Fruit fly (Drosophila melanogaster) whole organism, embryonic: ENCODE results near the gene dock.
A peak's percentile ranks its signal among the peaks of the same experiment; 100 is the strongest.

ENCODE experiments used
- ATbp ChIP-seq: fragments of 200-800 bp; sonication (Bioruptor generic); optimal IDR thresholded peaks from 2 replicates; lab custom pipeline; 2017; ENCODE audit warnings: missing biosample characterization, mild to moderate bottlenecking, missing genetic modification characterization, missing genetic modification reagents
- Antp ChIP-seq: fragments of 200-800 bp; sonication (Bioruptor generic); optimal IDR thresholded peaks from 3 replicates; lab custom pipeline; 2016; ENCODE audit warnings: missing biosample characterization, missing genetic modification characterization
- Atf6 ChIP-seq: fragments of 200-800 bp; sonication (Bioruptor generic); IDR thresholded peaks from 2 replicates; pipeline ENCODE4 v1.3.6; 2022; ENCODE audit warnings: missing biosample characterization, missing genetic modification characterization
- Bdp1 ChIP-seq: fragments of 200-800 bp; sonication (Bioruptor generic); optimal IDR thresholded peaks from 3 replicates; lab custom pipeline; 2016; ENCODE audit warnings: missing biosample characterization, missing genetic modification characterization
- CG14441 ChIP-seq: fragments of 200-800 bp; sonication (Bioruptor generic); IDR thresholded peaks from 2 replicates; pipeline ENCODE4 v1.3.6; 2022; ENCODE audit warnings: missing biosample characterization, missing genetic modification characterization
- CG15269 ChIP-seq: fragments of 200-800 bp; sonication (Bioruptor generic); optimal IDR thresholded peaks from 2 replicates; lab custom pipeline; 2018; ENCODE audit warnings: missing biosample characterization, mild to moderate bottlenecking, missing genetic modification characterization, moderate library complexity
- CG1603 ChIP-seq: fragments of 200-800 bp; sonication (Bioruptor generic); optimal IDR thresholded peaks from 2 replicates; lab custom pipeline; 2019; ENCODE audit warnings: missing biosample characterization, mild to moderate bottlenecking, missing genetic modification characterization, moderate library complexity
- CG1647 ChIP-seq: fragments of 200-800 bp; sonication (Bioruptor generic); optimal IDR thresholded peaks from 3 replicates; lab custom pipeline; 2016; ENCODE audit warnings: missing biosample characterization, missing genetic modification characterization
- CG16813 ChIP-seq: fragments of 200-800 bp; sonication (Bioruptor generic); IDR thresholded peaks from 3 replicates; pipeline ENCODE4 v1.3.6; 2022; ENCODE audit warnings: missing biosample characterization, missing genetic modification characterization; ENCODE audit not compliant: partially characterized antibody
- CG17186 ChIP-seq: fragments of 200-800 bp; sonication (Bioruptor generic); optimal IDR thresholded peaks from 3 replicates; lab custom pipeline; 2017; ENCODE audit warnings: missing biosample characterization, missing genetic modification reagents, missing genetic modification characterization
- CG18599 ChIP-seq: fragments of 200-800 bp; sonication (Bioruptor generic); optimal IDR thresholded peaks from 3 replicates; lab custom pipeline; 2017; ENCODE audit warnings: missing biosample characterization, missing genetic modification characterization, mild to moderate bottlenecking, moderate library complexity, missing genetic modification reagents
- CG2202 ChIP-seq: fragments of 200-800 bp; sonication (Bioruptor generic); optimal IDR thresholded peaks from 2 replicates; lab custom pipeline; 2018; ENCODE audit warnings: missing biosample characterization, mild to moderate bottlenecking, missing genetic modification characterization
- CG32772 ChIP-seq: fragments of 200-800 bp; sonication (Bioruptor generic); IDR thresholded peaks from 2 replicates; pipeline ENCODE4 v1.3.6; 2022; ENCODE audit warnings: missing biosample characterization, missing genetic modification characterization
- CG3847 ChIP-seq: fragments of 200-800 bp; sonication (Bioruptor generic); IDR thresholded peaks from 2 replicates; pipeline ENCODE4 v1.3.6; 2022; ENCODE audit warnings: missing biosample characterization, missing genetic modification characterization
- CG7786 ChIP-seq: fragments of 200-800 bp; sonication (Bioruptor generic); optimal IDR thresholded peaks from 2 replicates; lab custom pipeline; 2016; ENCODE audit warnings: missing biosample characterization, missing genetic modification characterization
- CG7839 ChIP-seq: fragments of 200-800 bp; sonication (Bioruptor generic); optimal IDR thresholded peaks from 3 replicates; lab custom pipeline; 2018; ENCODE audit warnings: missing biosample characterization, mild to moderate bottlenecking, missing genetic modification characterization, moderate library complexity
- CHES-1-like ChIP-seq: fragments of 200-800 bp; sonication (Bioruptor generic); optimal IDR thresholded peaks from 2 replicates; lab custom pipeline; 2016; ENCODE audit warnings: missing biosample characterization, missing genetic modification characterization
- Drgx ChIP-seq: fragments of 200-800 bp; sonication (Bioruptor generic); IDR thresholded peaks from 2 replicates; pipeline ENCODE4 v1.3.6; 2022; ENCODE audit warnings: missing biosample characterization, missing genetic modification characterization
- Gsc ChIP-seq: fragments of 200-800 bp; sonication (Bioruptor generic); IDR thresholded peaks from 2 replicates; pipeline ENCODE4 v1.3.6; 2022; ENCODE audit warnings: missing biosample characterization, missing genetic modification characterization
- HmgD ChIP-seq: fragments of 200-800 bp; sonication (Bioruptor generic); optimal IDR thresholded peaks from 3 replicates; lab custom pipeline; 2016; ENCODE audit warnings: missing biosample characterization, missing genetic modification characterization
- Med ChIP-seq: fragments of 200-800 bp; sonication (Bioruptor generic); peaks from one replicate; lab custom pipeline; 2016; ENCODE audit warnings: missing biosample characterization, missing genetic modification characterization, mild to moderate bottlenecking, inconsistent platforms, moderate library complexity
- Mes4 ChIP-seq: fragments of 200-800 bp; sonication (Bioruptor generic); optimal IDR thresholded peaks from 2 replicates; lab custom pipeline; 2016; ENCODE audit warnings: missing biosample characterization, missing genetic modification characterization
- Neu2 ChIP-seq: fragments of 200-800 bp; sonication (Bioruptor generic); optimal IDR thresholded peaks from 3 replicates; lab custom pipeline; 2016; ENCODE audit warnings: missing biosample characterization, missing genetic modification characterization, borderline replicate concordance
- Optix ChIP-seq: fragments of 200-800 bp; sonication (Bioruptor generic); IDR thresholded peaks from 3 replicates; pipeline ENCODE4 v1.3.6; 2022; ENCODE audit warnings: missing biosample characterization, missing genetic modification characterization
- Pdp1 ChIP-seq, 2 experiments: fragments of 200-800 bp; sonication (Bioruptor generic); optimal IDR thresholded peaks; 3 replicates each; lab custom pipeline; 2016; ENCODE audit warnings: missing biosample characterization in 2 of 2, missing genetic modification characterization in 2 of 2, mild to moderate bottlenecking in 1 of 2, moderate library complexity in 1 of 2
- cas ChIP-seq: fragments of 200-800 bp; sonication (Bioruptor generic); IDR thresholded peaks from 2 replicates; pipeline ENCODE4 v1.3.6; 2022; ENCODE audit warnings: missing biosample characterization, missing genetic modification characterization
- chif ChIP-seq, 2 experiments: fragments of 200-800 bp; sonication (Bioruptor generic); optimal IDR thresholded peaks; 3 replicates each; lab custom pipeline; 2016; ENCODE audit warnings: missing biosample characterization in 2 of 2, missing genetic modification characterization in 2 of 2
- dysf ChIP-seq: fragments of 200-800 bp; sonication (Bioruptor generic); IDR thresholded peaks from 3 replicates; pipeline ENCODE4 v1.3.6; 2022; ENCODE audit warnings: missing biosample characterization, missing genetic modification characterization
- exex ChIP-seq: fragments of 200-800 bp; sonication (Bioruptor generic); optimal IDR thresholded peaks from 4 replicates; lab custom pipeline; 2018; ENCODE audit warnings: missing biosample characterization, mild to moderate bottlenecking, missing genetic modification characterization, moderate library complexity
- ftz-f1 ChIP-seq: fragments of 200-800 bp; sonication (Bioruptor generic); optimal IDR thresholded peaks from 2 replicates; lab custom pipeline; 2016; ENCODE audit warnings: missing biosample characterization, missing genetic modification characterization
- grn ChIP-seq: fragments of 200-800 bp; sonication (Bioruptor generic); optimal IDR thresholded peaks from 3 replicates; lab custom pipeline; 2017; ENCODE audit warnings: missing biosample characterization, missing genetic modification characterization
- jigr1 ChIP-seq: fragments of 200-800 bp; sonication (Bioruptor generic); IDR thresholded peaks from 3 replicates; pipeline ENCODE4 v1.3.6; 2022; ENCODE audit warnings: missing biosample characterization, missing genetic modification characterization
- kay ChIP-seq: fragments of 200-800 bp; sonication (Bioruptor generic); optimal IDR thresholded peaks from 2 replicates; lab custom pipeline; 2016; ENCODE audit warnings: missing biosample characterization, missing genetic modification characterization
- mirr ChIP-seq: fragments of 200-800 bp; sonication (Bioruptor generic); optimal IDR thresholded peaks from 3 replicates; lab custom pipeline; 2018; ENCODE audit warnings: missing biosample characterization, mild to moderate bottlenecking, missing genetic modification characterization
- slbo ChIP-seq: fragments of 200-800 bp; sonication (Bioruptor generic); IDR thresholded peaks from 2 replicates; pipeline ENCODE4 v1.3.6; 2022; ENCODE audit warnings: missing biosample characterization, missing genetic modification characterization
- sna ChIP-seq: fragments of 200-800 bp; sonication (Bioruptor generic); IDR thresholded peaks from 2 replicates; pipeline ENCODE4 v1.3.6; 2022; ENCODE audit warnings: missing biosample characterization, missing genetic modification characterization; ENCODE audit not compliant: partially characterized antibody
- stc ChIP-seq: fragments of 200-800 bp; sonication (Bioruptor generic); IDR thresholded peaks from 2 replicates; pipeline ENCODE4 v1.3.6; 2022; ENCODE audit warnings: missing biosample characterization, missing genetic modification characterization
- sug ChIP-seq: fragments of 200-800 bp; optimal IDR thresholded peaks from 2 replicates; lab custom pipeline; 2019; ENCODE audit warnings: missing biosample characterization, mild to moderate bottlenecking, missing genetic modification characterization, moderate library complexity
- tup ChIP-seq: fragments of 200-800 bp; sonication (Bioruptor generic); optimal IDR thresholded peaks from 2 replicates; lab custom pipeline; 2016; ENCODE audit warnings: missing biosample characterization, mild to moderate bottlenecking, missing genetic modification characterization, moderate library complexity
- unc-4 ChIP-seq: fragments of 200-800 bp; sonication (Bioruptor generic); IDR thresholded peaks from 2 replicates; pipeline ENCODE4 v1.3.6; 2022; ENCODE audit warnings: missing biosample characterization, missing genetic modification characterization; ENCODE audit not compliant: partially characterized antibody

dock gene

DNA sequence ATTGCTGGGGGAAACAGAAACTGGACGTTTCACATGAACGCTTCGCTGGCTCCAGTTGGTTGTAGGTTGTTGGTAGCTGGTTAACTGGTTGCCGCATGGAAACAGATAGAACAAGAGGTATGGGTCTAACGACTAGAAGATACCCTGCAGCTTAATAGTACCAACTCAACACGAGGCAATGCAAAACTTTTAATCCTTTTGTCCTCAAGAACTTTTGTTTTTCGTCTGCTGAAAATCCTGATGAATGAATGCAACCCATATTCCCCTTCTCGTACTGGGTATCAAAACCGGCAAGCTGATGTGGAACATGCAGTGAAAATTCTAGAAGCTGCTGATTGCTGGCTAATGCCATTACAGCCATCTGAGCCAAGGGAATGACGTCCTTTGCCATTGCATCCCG, 12.2 kb downstream of the dock start (continued):
- TF ChIP-seq dysf (GFP tag; lab: Robert Waterston, UW) (0 out of 3 replicates have a peak, but pooled peaks have one; percentile 13), CHES-1-like (peak; percentile 3), unc-4 (GFP tag; lab: Robert Waterston, UW) (no peak), ATbp (GFP tag; lab: Kevin White, UChicago) (peak; percentile 38), Atf6 (GFP tag; lab: Robert Waterston, UW) (peak; percentile 27; the same call in 1 of the 2 replicates), tup (peak; percentile 30), sna (GFP tag; lab: Robert Waterston, UW) (no peak), chif (GFP tag; optimal IDR thresholded peaks at IDR 0.05; lab: Kevin White, UChicago) (peak; percentile 51 to 54), kay (GFP tag; lab: Kevin White, UChicago) (no peak), Antp (peak; percentile 36), slbo (GFP tag; lab: Robert Waterston, UW) (peak; percentile 74), Drgx (peak; percentile 89), CG32772 (GFP tag; lab: Robert Waterston, UW) (0 out of 2 replicates have a peak, but pooled peaks have one; percentile 9), ftz-f1 (no peak), Pdp1 (GFP tag; optimal IDR thresholded peaks at IDR 0.05; lab: Kevin White, UChicago) (peak in 1 of 2 experiments; percentile 26), CG2202 (tag; lab: Kevin White, UChicago) (peak; percentile 18), Optix (GFP tag; lab: Robert Waterston, UW) (peak; percentile 56; the same call in 1 of the 3 replicates), Bdp1 (GFP tag; lab: Kevin White, UChicago) (peak; percentile 26), CG15269 (tag; lab: Kevin White, UChicago) (peak; percentile 53), CG17186 (GFP tag; lab: Kevin White, UChicago) (no peak), CG7786 (peak; percentile 46), Med (GFP tag; lab: Kevin White, UChicago) (peak; percentile 80), stc (GFP tag; lab: Robert Waterston, UW) (no peak), CG1647 (no peak), CG1603 (tag; lab: Kevin White, UChicago) (peak; percentile 80), Mes4 (GFP tag; lab: Kevin White, UChicago) (peak; percentile 33), jigr1 (no peak), cas (GFP tag; lab: Robert Waterston, UW) (no peak)

DNA sequence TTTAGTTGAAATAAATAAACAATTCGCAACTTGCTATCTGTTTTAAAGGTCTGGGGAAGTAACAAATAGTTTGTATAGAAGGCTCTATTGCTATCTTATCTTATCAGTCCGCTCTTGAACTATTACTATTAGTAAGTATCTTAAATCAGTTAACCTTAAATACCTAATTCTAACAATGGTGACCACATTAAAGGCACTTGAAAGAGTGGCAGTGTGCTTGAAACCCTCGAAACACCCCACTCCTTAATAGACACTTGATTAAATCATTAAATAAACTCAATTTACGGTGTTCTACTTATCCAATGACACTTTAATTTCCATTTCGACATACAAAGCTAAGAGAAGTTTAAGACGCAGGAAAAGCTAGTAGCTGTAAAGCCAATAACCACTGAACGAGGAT, 13.0 kb downstream of the dock start:
- TF ChIP-seq sug (tag; lab: Kevin White, UChicago) (peak; percentile 29), Gsc (GFP tag; lab: Robert Waterston, UW) (no peak), grn (GFP tag; lab: Kevin White, UChicago) (peak; percentile 22), Med (GFP tag; lab: Kevin White, UChicago) (peak; percentile 3), CG16813 (GFP tag; lab: Robert Waterston, UW) (no peak), CG18599 (GFP tag; lab: Kevin White, UChicago) (peak; percentile 3), CG14441 (GFP tag; lab: Robert Waterston, UW) (no peak), mirr (GFP tag; lab: Kevin White, UChicago) (peak; percentile 62), exex (tag; lab: Kevin White, UChicago) (peak; percentile 97), CG7839 (tag; lab: Kevin White, UChicago) (no peak), CG3847 (no peak), Neu2 (no peak), HmgD (GFP tag; lab: Kevin White, UChicago) (no peak)
